Worm (Caenorhabditis elegans): ENCODE measurements around the gene msp-49.

msp-49 gene

ce11 chrII:5237699-5238098, 43.5 kb downstream of the msp-49 start:
- TF ChIP-seq elt-2 (tag; optimal IDR thresholded peaks at IDR 0.05) (no peak), pros-1 (tag; optimal IDR thresholded peaks at IDR 0.05) (no peak), C08G9.2 (tag; optimal IDR thresholded peaks at IDR 0.05) (no peak), hlh-13 (GFP tag; optimal IDR thresholded peaks at IDR 0.05) (no peak)

- no peak for TF ChIP-seq ceh-48 (tag; optimal IDR thresholded peaks at IDR 0.05)
- TF ChIP-seq eyg-1 (tag; optimal IDR thresholded peaks at IDR 0.05) = no peak
- TF ChIP-seq ceh-45 (GFP tag; IDR thresholded peaks at IDR 0.05) = no peak
- TF ChIP-seq fkh-10 (GFP tag; optimal IDR thresholded peaks at IDR 0.05) = no peak
- TF ChIP-seq dve-1 (tag; optimal IDR thresholded peaks at IDR 0.05) = no peak
- no peak for TF ChIP-seq che-1 (tag; optimal IDR thresholded peaks at IDR 0.05)
- no peak for TF ChIP-seq nhr-232 (tag; optimal IDR thresholded peaks at IDR 0.05)
- no peak for TF ChIP-seq K02D7.2 (tag; optimal IDR thresholded peaks at IDR 0.05)
Observed at ce11 chrII:5238366-5238765, 44.2 kb downstream of the msp-49 start, which contains the start of gene pho-4. pho-4 (minus strand) TSS chrII:5238466.

ce11 chrII:5241560-5241959, 47.4 kb downstream of the msp-49 start, which contains the start of gene T16D1.1:
T16D1.1 (minus strand) TSS chrII:5241660.
- TF ChIP-seq hlh-13 (GFP tag; optimal IDR thresholded peaks at IDR 0.05) = no peak
- TF ChIP-seq rnt-1 (tag; optimal IDR thresholded peaks at IDR 0.05) = no peak
- no peak for TF ChIP-seq sdc-2 (tag; optimal IDR thresholded peaks at IDR 0.05)
- no peak for TF ChIP-seq che-1 (tag; optimal IDR thresholded peaks at IDR 0.05)
- no peak for TF ChIP-seq ceh-18 (tag; optimal IDR thresholded peaks at IDR 0.05)
- TF ChIP-seq pros-1 (tag; optimal IDR thresholded peaks at IDR 0.05) = no peak
- TF ChIP-seq sox-4 (tag; optimal IDR thresholded peaks at IDR 0.05) = no peak
- no peak for TF ChIP-seq dve-1 (tag; optimal IDR thresholded peaks at IDR 0.05)
- TF ChIP-seq pax-1 (tag; optimal IDR thresholded peaks at IDR 0.05) = no peak
- no peak for TF ChIP-seq lim-6 (tag; optimal IDR thresholded peaks at IDR 0.05)

All from whole organism, late embryonic.